Fruit fly (Drosophila melanogaster): ENCODE data around the gene SMC6.

dm6 chr3R:24220845-24221244 is 27.6 kb upstream of the SMC6 start, which contains the start of gene cav:
- TF ChIP-seq Snoo (tag; optimal IDR thresholded peaks at IDR 0.05) (no peak), D1 (tag; optimal IDR thresholded peaks at IDR 0.05) (no peak), CG13204 (GFP tag; optimal IDR thresholded peaks at IDR 0.05) (no peak), Ets98B (GFP tag; IDR thresholded peaks at IDR 0.05) (no peak), rn (GFP tag; IDR thresholded peaks at IDR 0.05) (no peak), CG34367 (tag; optimal IDR thresholded peaks at IDR 0.05) (no peak), CG8159 (tag; optimal IDR thresholded peaks at IDR 0.05) (no peak), EcR (GFP tag; optimal IDR thresholded peaks at IDR 0.05) (no peak), CG8301 (tag; optimal IDR thresholded peaks at IDR 0.05) (no peak), CG12605 (GFP tag; IDR thresholded peaks at IDR 0.05) (no peak)

Measured in whole organism, pupa.